Worm (Caenorhabditis elegans) whole organism, dauer: ENCODE results near the gene F32E10.5.

ENCODE experiments used
- unc-62 ChIP-seq: sonication (generic microtip); optimal IDR thresholded peaks from 2 replicates; lab custom pipeline; 2017; ENCODE audit warnings: missing biosample characterization, missing genetic modification reagents, missing genetic modification characterization

Gene F32E10.5

ce11 chrIV:7532360-7532759, 45.8 kb downstream of the F32E10.5 start, which contains the start of gene R05G6.1:
Gene R05G6.1 (plus strand): TSS chrIV:7532660.
- no peak for TF ChIP-seq unc-62 (GFP tag; lab: Kevin White, UChicago)

DNA sequence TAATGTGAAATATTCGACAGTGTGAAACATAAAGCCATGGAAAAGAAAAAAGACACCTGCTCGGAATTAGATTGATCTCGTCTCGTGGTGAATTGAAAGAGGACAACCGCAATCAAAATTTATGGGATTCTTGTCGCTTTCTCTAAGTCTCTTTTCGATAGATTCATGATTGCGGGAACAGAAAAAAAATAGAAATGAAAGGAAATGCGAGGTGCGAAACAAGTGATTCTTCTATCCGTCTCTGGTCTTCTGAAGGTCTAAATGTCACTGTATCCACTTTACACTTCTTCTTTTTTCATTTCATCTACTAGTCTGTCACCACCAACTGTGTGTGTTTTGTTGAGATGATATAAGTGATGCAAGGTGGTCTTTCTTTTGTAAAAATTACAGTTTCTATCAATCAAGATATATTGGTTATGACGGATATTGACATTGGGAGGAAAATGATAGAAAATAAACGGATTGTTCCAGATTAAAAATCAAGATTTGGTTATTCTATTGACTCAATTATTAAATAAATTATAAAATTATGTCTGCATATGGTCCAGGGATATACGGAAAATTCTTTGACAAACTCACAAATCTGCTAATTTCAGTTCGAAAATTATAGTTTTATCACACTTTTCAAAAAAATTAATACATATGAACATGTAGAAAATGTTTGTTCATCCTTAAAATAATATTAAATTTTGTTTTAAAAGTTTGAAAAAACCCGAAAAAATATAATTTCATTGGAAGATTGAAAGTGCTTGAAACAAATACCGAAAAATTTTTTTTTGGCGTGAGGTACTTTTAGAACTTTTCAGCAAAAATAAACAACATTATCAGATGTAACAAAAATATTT, 47.7 kb downstream of the F32E10.5 start:
- no peak for TF ChIP-seq unc-62 (GFP tag; lab: Kevin White, UChicago)
